Worm (Caenorhabditis elegans) whole organism, young adult: Measurements from ENCODE around the gene F09G2.8.
A peak's percentile ranks its signal among the peaks of the same experiment; 100 is the strongest.

Source experiments
- B0019.2 ChIP-seq: fragments of 200-800 bp; sonication (Bioruptor generic); conservative IDR thresholded peaks from 2 replicates; pipeline ENCODE4 v1.3.6; 2022; ENCODE audit warnings: missing genetic modification reagents, missing genetic modification characterization, missing compliant biosample characterization
- B0035.1 ChIP-seq: sonication (generic microtip); optimal IDR thresholded peaks from 2 replicates; lab custom pipeline; 2016; ENCODE audit warnings: missing genetic modification characterization, mild to moderate bottlenecking, missing compliant biosample characterization, missing genotype, missing genetic modification reagents
- B0261.1 ChIP-seq: sonication (generic microtip); optimal IDR thresholded peaks from 2 replicates; lab custom pipeline; 2016; ENCODE audit warnings: mild to moderate bottlenecking, missing genetic modification characterization, moderate library complexity, missing compliant biosample characterization
- B0336.3 ChIP-seq: fragments of 200-800 bp; sonication (Bioruptor generic); IDR thresholded peaks from 2 replicates; pipeline ENCODE4 v1.3.6; 2022; ENCODE audit warnings: missing genetic modification characterization, missing compliant biosample characterization
- D2030.7 ChIP-seq: fragments of 200-800 bp; sonication (Bioruptor generic); IDR thresholded peaks from 2 replicates; pipeline ENCODE4 v1.3.6; 2022; ENCODE audit warnings: missing genetic modification reagents, missing genetic modification characterization, missing compliant biosample characterization
- F10E7.11 ChIP-seq: sonication (generic microtip); optimal IDR thresholded peaks from 2 replicates; lab custom pipeline; 2017; ENCODE audit warnings: mild to moderate bottlenecking, missing genetic modification characterization, moderate library complexity, missing compliant biosample characterization
- F22D6.2 ChIP-seq: sonication (generic microtip); optimal IDR thresholded peaks from 2 replicates; lab custom pipeline; 2016; ENCODE audit warnings: mild to moderate bottlenecking, missing genetic modification characterization, missing compliant biosample characterization
- F23B12.7 ChIP-seq: sonication (generic microtip); optimal IDR thresholded peaks from 2 replicates; lab custom pipeline; 2017; ENCODE audit warnings: missing genetic modification characterization, mild to moderate bottlenecking, missing compliant biosample characterization, antibody characterized with exemption, moderate library complexity; ENCODE audit not compliant: insufficient read depth
- F33H1.4 ChIP-seq: fragments of 200-800 bp; sonication (Bioruptor generic); IDR thresholded peaks from 2 replicates; pipeline ENCODE4 v1.3.6; 2022; ENCODE audit warnings: missing genetic modification reagents, missing genetic modification characterization, missing compliant biosample characterization
- F39B2.1 ChIP-seq: fragments of 200-800 bp; sonication (Bioruptor generic); IDR thresholded peaks from 2 replicates; pipeline ENCODE4 v1.3.6; 2022; ENCODE audit warnings: missing genetic modification reagents, missing genetic modification characterization, missing compliant biosample characterization
- F52B5.7 ChIP-seq: sonication (generic microtip); optimal IDR thresholded peaks from 2 replicates; lab custom pipeline; 2016; ENCODE audit warnings: mild to moderate bottlenecking, missing genetic modification characterization, missing compliant biosample characterization
- F55B11.4 ChIP-seq: sonication (generic microtip); optimal IDR thresholded peaks from 2 replicates; lab custom pipeline; 2016; ENCODE audit warnings: missing compliant biosample characterization, missing genetic modification characterization, borderline replicate concordance; ENCODE audit not compliant: insufficient read depth
- F57C9.4 ChIP-seq: sonication (generic microtip); optimal IDR thresholded peaks from 2 replicates; lab custom pipeline; 2017; ENCODE audit warnings: mild to moderate bottlenecking, missing genetic modification characterization, missing compliant biosample characterization
- Y53F4B.3 ChIP-seq: fragments of 200-800 bp; sonication (Bioruptor generic); IDR thresholded peaks from 2 replicates; pipeline ENCODE4 v1.3.6; 2022; ENCODE audit warnings: missing genetic modification reagents, missing genetic modification characterization, missing compliant biosample characterization
- Y79H2A.3 ChIP-seq: fragments of 200-800 bp; sonication (Bioruptor generic); conservative IDR thresholded peaks from 2 replicates; pipeline ENCODE4 v1.3.6; 2022; ENCODE audit warnings: missing genetic modification reagents, missing genetic modification characterization, missing compliant biosample characterization
- akir-1 ChIP-seq: fragments of 200-800 bp; sonication (Bioruptor generic); optimal IDR thresholded peaks from 2 replicates; lab custom pipeline; 2018; ENCODE audit warnings: mild to moderate bottlenecking, missing genetic modification characterization, moderate library complexity, missing compliant biosample characterization
- aptf-3 ChIP-seq: fragments of 200-800 bp; sonication (Bioruptor generic); IDR thresholded peaks from 2 replicates; pipeline ENCODE4 v1.3.6; 2022; ENCODE audit warnings: missing genetic modification characterization, missing compliant biosample characterization
- atf-7 ChIP-seq: sonication (generic microtip); optimal IDR thresholded peaks from 2 replicates; lab custom pipeline; 2017; ENCODE audit warnings: mild to moderate bottlenecking, missing genetic modification characterization, missing compliant biosample characterization
- attf-3 ChIP-seq: fragments of 200-800 bp; sonication (Bioruptor generic); conservative IDR thresholded peaks from 2 replicates; pipeline ENCODE4 v1.3.6; 2022; ENCODE audit warnings: missing genetic modification reagents, missing genetic modification characterization, missing compliant biosample characterization
- ccch-3 ChIP-seq: fragments of 200-800 bp; sonication (Bioruptor generic); optimal IDR thresholded peaks from 2 replicates; lab custom pipeline; 2018; ENCODE audit warnings: mild to moderate bottlenecking, missing genetic modification characterization, missing compliant biosample characterization
- ceh-58 ChIP-seq: fragments of 200-800 bp; sonication (Bioruptor generic); IDR thresholded peaks from 2 replicates; pipeline ENCODE4 v1.3.6; 2022; ENCODE audit warnings: missing genetic modification characterization, missing compliant biosample characterization
- ceh-91 ChIP-seq: fragments of 200-800 bp; sonication (Bioruptor generic); IDR thresholded peaks from 2 replicates; pipeline ENCODE4 v1.3.6; 2022; ENCODE audit warnings: missing genetic modification reagents, missing genetic modification characterization, missing compliant biosample characterization
- egl-18 ChIP-seq: fragments of 200-800 bp; sonication (Bioruptor generic); IDR thresholded peaks from 2 replicates; pipeline ENCODE4 v1.3.6; 2022; ENCODE audit warnings: missing genetic modification reagents, missing genetic modification characterization, missing compliant biosample characterization
- egl-44 ChIP-seq: fragments of 200-800 bp; sonication (Bioruptor generic); IDR thresholded peaks from 2 replicates; pipeline ENCODE4 v1.3.6; 2022; ENCODE audit warnings: missing genetic modification reagents, missing genetic modification characterization, missing compliant biosample characterization
- gei-17 ChIP-seq: fragments of 200-800 bp; sonication (Bioruptor generic); optimal IDR thresholded peaks from 2 replicates; lab custom pipeline; 2018; ENCODE audit warnings: mild to moderate bottlenecking, missing genetic modification characterization, missing compliant biosample characterization
- him-1 ChIP-seq: sonication (generic microtip); optimal IDR thresholded peaks from 2 replicates; lab custom pipeline; 2016; ENCODE audit warnings: missing genotype, missing genetic modification reagents, missing genetic modification characterization, missing compliant biosample characterization
- hlh-26 ChIP-seq: fragments of 200-800 bp; sonication (Bioruptor generic); conservative IDR thresholded peaks from 2 replicates; pipeline ENCODE4 v1.3.6; 2022; ENCODE audit warnings: missing genetic modification reagents, missing genetic modification characterization, missing compliant biosample characterization
- hmg-1.2 ChIP-seq: fragments of 200-800 bp; sonication (Bioruptor generic); IDR thresholded peaks from 2 replicates; pipeline ENCODE4 v1.3.6; 2022; ENCODE audit warnings: missing genetic modification reagents, missing genetic modification characterization, missing compliant biosample characterization
- hsf-1 ChIP-seq: fragments of 200-800 bp; sonication (Bioruptor generic); IDR thresholded peaks from 2 replicates; pipeline ENCODE4 v1.3.6; 2022; ENCODE audit warnings: missing genetic modification reagents, missing genetic modification characterization, missing compliant biosample characterization
- let-526 ChIP-seq: fragments of 200-800 bp; sonication (Bioruptor generic); IDR thresholded peaks from 2 replicates; pipeline ENCODE4 v1.3.6; 2022; ENCODE audit warnings: missing genetic modification reagents, missing genetic modification characterization, missing compliant biosample characterization
- let-607 ChIP-seq, 2 experiments: fragments of 200-800 bp in 1 of 2; sonication (Bioruptor generic) in 1 of 2; sonication (generic microtip) in 1 of 2; optimal IDR thresholded peaks; 2 replicates each; lab custom pipeline; 2016 to 2018; ENCODE audit warnings: mild to moderate bottlenecking in 2 of 2, missing compliant biosample characterization in 2 of 2, missing genetic modification characterization in 2 of 2, moderate library complexity in 2 of 2, missing genotype in 1 of 2
- lir-1 ChIP-seq: fragments of 200-800 bp; sonication (Bioruptor generic); conservative IDR thresholded peaks from 2 replicates; pipeline ENCODE4 v1.3.6; 2022; ENCODE audit warnings: missing genetic modification reagents, missing genetic modification characterization, missing compliant biosample characterization
- lsy-27 ChIP-seq: sonication (generic microtip); optimal IDR thresholded peaks from 2 replicates; lab custom pipeline; 2017; ENCODE audit warnings: missing genetic modification characterization, mild to moderate bottlenecking, missing compliant biosample characterization, antibody characterized with exemption, missing genotype, borderline replicate concordance; ENCODE audit not compliant: insufficient read depth
- madf-10 ChIP-seq: sonication (generic microtip); optimal IDR thresholded peaks from 2 replicates; lab custom pipeline; 2016; ENCODE audit warnings: mild to moderate bottlenecking, missing genetic modification characterization, missing compliant biosample characterization
- madf-3 ChIP-seq: fragments of 200-800 bp; sonication (Bioruptor generic); IDR thresholded peaks from 2 replicates; pipeline ENCODE4 v1.3.6; 2022; ENCODE audit warnings: missing genetic modification reagents, missing genetic modification characterization, missing compliant biosample characterization
- nfya-2 ChIP-seq: fragments of 200-800 bp; sonication (Bioruptor generic); IDR thresholded peaks from 2 replicates; pipeline ENCODE4 v1.3.6; 2022; ENCODE audit warnings: missing genetic modification reagents, missing genetic modification characterization, missing compliant biosample characterization
- nhr-120 ChIP-seq: fragments of 200-800 bp; sonication (Bioruptor generic); IDR thresholded peaks from 2 replicates; pipeline ENCODE4 v1.3.6; 2022; ENCODE audit warnings: missing genetic modification characterization, missing compliant biosample characterization
- nhr-27 ChIP-seq: fragments of 200-800 bp; sonication (Bioruptor generic); optimal IDR thresholded peaks from 2 replicates; lab custom pipeline; 2018; ENCODE audit warnings: mild to moderate bottlenecking, missing genetic modification characterization, moderate library complexity, missing compliant biosample characterization
- nhr-80 ChIP-seq: sonication (generic microtip); optimal IDR thresholded peaks from 2 replicates; lab custom pipeline; 2016; ENCODE audit warnings: missing genetic modification characterization, missing compliant biosample characterization
- nhr-90 ChIP-seq: sonication (generic microtip); optimal IDR thresholded peaks from 2 replicates; lab custom pipeline; 2016; ENCODE audit warnings: missing genotype, mild to moderate bottlenecking, missing genetic modification characterization, missing compliant biosample characterization
- rec-8 ChIP-seq, 2 experiments: sonication (generic microtip); optimal IDR thresholded peaks; 2 replicates each; lab custom pipeline; 2016; ENCODE audit warnings: mild to moderate bottlenecking in 2 of 2, missing genetic modification characterization in 2 of 2, missing genetic modification reagents in 2 of 2, missing genotype in 2 of 2, missing biosample characterization in 1 of 2, missing compliant biosample characterization in 1 of 2, moderate library complexity in 1 of 2
- rpc-1 ChIP-seq, 2 experiments: fragments of 150-350 bp in 1 of 2; sonication (generic microtip) in 1 of 2; optimal IDR thresholded peaks; 2 replicates each; lab custom pipeline; 2014 to 2018; ENCODE audit warnings: missing biosample characterization in 1 of 2, missing genetic modification characterization in 1 of 2, missing genetic modification reagents in 1 of 2, missing genotype in 1 of 2
- sdz-38 ChIP-seq: sonication (generic microtip); optimal IDR thresholded peaks from 2 replicates; lab custom pipeline; 2016; ENCODE audit warnings: missing genotype, missing genetic modification characterization, missing compliant biosample characterization
- sea-2 ChIP-seq: fragments of 200-800 bp; sonication (Bioruptor generic); IDR thresholded peaks from 2 replicates; pipeline ENCODE4 v1.3.6; 2022; ENCODE audit warnings: missing genetic modification characterization, missing compliant biosample characterization
- snpc-3.4 ChIP-seq: sonication (generic microtip); optimal IDR thresholded peaks from 2 replicates; lab custom pipeline; 2017; ENCODE audit warnings: missing genetic modification characterization, mild to moderate bottlenecking, missing compliant biosample characterization, antibody characterized with exemption, moderate library complexity, missing genotype, missing genetic modification reagents
- sptf-2 ChIP-seq: fragments of 200-800 bp; sonication (Bioruptor generic); optimal IDR thresholded peaks from 2 replicates; lab custom pipeline; 2018; ENCODE audit warnings: mild to moderate bottlenecking, missing genetic modification characterization, missing compliant biosample characterization
- unc-62 ChIP-seq: fragments of 150-350 bp; optimal IDR thresholded peaks from 2 replicates; lab custom pipeline; 2014; ENCODE audit warnings: missing biosample characterization, missing genetic modification reagents, missing genetic modification characterization
- zim-3 ChIP-seq: sonication (generic microtip); optimal IDR thresholded peaks from 2 replicates; lab custom pipeline; 2017; ENCODE audit warnings: mild to moderate bottlenecking, missing genetic modification characterization, moderate library complexity, missing compliant biosample characterization
- ztf-28 ChIP-seq: fragments of 200-800 bp; sonication (Bioruptor generic); IDR thresholded peaks from 2 replicates; pipeline ENCODE4 v1.3.6; 2022; ENCODE audit warnings: missing genetic modification reagents, missing genetic modification characterization, missing compliant biosample characterization

The F09G2.8 gene

ce11 chrV:7230847-7231246 lies 37.4 kb upstream of the F09G2.8 start, which contains the start of the genes gei-6 and krr-1 (continued):
- TF ChIP-seq F33H1.4 (GFP tag; lab: Robert Waterston, UW), result no peak
- TF ChIP-seq B0019.2 (GFP tag; lab: Robert Waterston, UW), result no peak
- 0 out of 2 replicates have a peak, but pooled peaks have one; percentile 37 for TF ChIP-seq attf-3 (GFP tag; lab: Robert Waterston, UW)
- peak; percentile 62 for TF ChIP-seq snpc-3.4 (tag; lab: Kevin White, UChicago)
- no peak for TF ChIP-seq rec-8 (tag; optimal IDR thresholded peaks at IDR 0.05; lab: Kevin White, UChicago)
- no peak for TF ChIP-seq hlh-26
- TF ChIP-seq nhr-90 (tag; lab: Kevin White, UChicago), result no peak
- no peak for TF ChIP-seq atf-7 (tag; lab: Kevin White, UChicago)
- no peak for TF ChIP-seq hmg-1.2 (GFP tag; lab: Robert Waterston, UW)
- TF ChIP-seq nhr-80 (tag; lab: Kevin White, UChicago), result no peak
- no peak for TF ChIP-seq sea-2 (GFP tag; lab: Robert Waterston, UW)
- TF ChIP-seq D2030.7, result no peak
- TF ChIP-seq B0336.3 (GFP tag; lab: Robert Waterston, UW), result no peak
- no peak for TF ChIP-seq F52B5.7
- TF ChIP-seq lsy-27 (tag; lab: Kevin White, UChicago), result no peak
- no peak for TF ChIP-seq nhr-27 (tag; lab: Kevin White, UChicago)
- TF ChIP-seq gei-17 (GFP tag; lab: Kevin White, UChicago), result no peak
- TF ChIP-seq hsf-1 (GFP tag; lab: Robert Waterston, UW), result no peak
- TF ChIP-seq let-526, result no peak
- TF ChIP-seq egl-18 (GFP tag; lab: Robert Waterston, UW), result no peak
- TF ChIP-seq madf-10 (tag; lab: Kevin White, UChicago), result no peak
- no peak for TF ChIP-seq ztf-28 (GFP tag; lab: Robert Waterston, UW)
- TF ChIP-seq F55B11.4 (tag; lab: Kevin White, UChicago), result no peak
- no peak for TF ChIP-seq let-607 (tag; optimal IDR thresholded peaks at IDR 0.05; lab: Kevin White, UChicago)
- no peak for TF ChIP-seq F39B2.1 (GFP tag; lab: Robert Waterston, UW)
- TF ChIP-seq madf-3, result no peak
- no peak for TF ChIP-seq F22D6.2 (tag; lab: Kevin White, UChicago)
- no peak for TF ChIP-seq sptf-2 (GFP tag; lab: Kevin White, UChicago)
- no peak for TF ChIP-seq sdz-38 (tag; lab: Kevin White, UChicago)
- peak; percentile 73 for TF ChIP-seq F23B12.7
- no peak for TF ChIP-seq Y79H2A.3 (GFP tag; lab: Robert Waterston, UW)
- no peak for TF ChIP-seq akir-1 (GFP tag; lab: Kevin White, UChicago)
- TF ChIP-seq F10E7.11, result no peak
- no peak for TF ChIP-seq F57C9.4 (tag; lab: Kevin White, UChicago)
- no peak for TF ChIP-seq ceh-58 (GFP tag; lab: Robert Waterston, UW)
- no peak for TF ChIP-seq him-1 (tag; lab: Kevin White, UChicago)
- no peak for TF ChIP-seq aptf-3
- no peak for TF ChIP-seq nfya-2 (GFP tag; lab: Robert Waterston, UW)
- TF ChIP-seq ceh-91 (GFP tag; lab: Robert Waterston, UW), result no peak
- TF ChIP-seq egl-44 (GFP tag; lab: Robert Waterston, UW), result no peak
- TF ChIP-seq rpc-1 (optimal IDR thresholded peaks at IDR 0.05; lab: Kevin White, UChicago), result peak; percentile 34
- TF ChIP-seq rpc-1 (tag; optimal IDR thresholded peaks at IDR 0.05; lab: Kevin White, UChicago), result no peak
- no peak for TF ChIP-seq ccch-3
- TF ChIP-seq nhr-120 (GFP tag; lab: Robert Waterston, UW), result no peak
- TF ChIP-seq zim-3 (tag; lab: Kevin White, UChicago), result no peak
- no peak for TF ChIP-seq lir-1 (GFP tag; lab: Robert Waterston, UW)
- no peak for TF ChIP-seq unc-62 (GFP tag; lab: Kevin White, UChicago)
- TF ChIP-seq B0261.1 (tag; lab: Kevin White, UChicago), result no peak
- TF ChIP-seq Y53F4B.3 (GFP tag; lab: Robert Waterston, UW), result no peak
- TF ChIP-seq B0035.1 (tag; lab: Kevin White, UChicago), result no peak
